Fruit fly (Drosophila melanogaster) whole organism, larva: Measurements from ENCODE around the gene CG13031.

Experiments used
- noc ChIP-seq: fragments of 200-800 bp; sonication (Bioruptor generic); optimal IDR thresholded peaks from 3 replicates; lab custom pipeline; 2019; ENCODE audit warnings: missing biosample characterization, mild to moderate bottlenecking, missing genetic modification characterization, moderate library complexity

CG13031 gene

dm6 chr3L:16709673-16710257, 14.9 kb upstream of the CG13031 start:
- TF ChIP-seq noc (tag; lab: Kevin White, UChicago) = no peak

dm6 chr3L:16710258-16711020, 14.2 kb upstream of the CG13031 start:
- peak; percentile 8 for TF ChIP-seq noc (tag; lab: Kevin White, UChicago)

- TF ChIP-seq noc (tag; lab: Kevin White, UChicago) = no peak
Observed at dm6 chr3L:16711430-16712228, 13.0 kb upstream of the CG13031 start, which contains the start of the genes CG43954, Lasp and Dab. TSS of gene CG43954 (minus strand) at chr3L:16711677. TSS of gene Lasp (minus strand) at chr3L:16711677. TSS of gene Dab (plus strand) at chr3L:16712126.

dm6 chr3L:16712371-16712770, 12.3 kb upstream of the CG13031 start:
- TF ChIP-seq noc (tag; lab: Kevin White, UChicago) = no peak

dm6 chr3L:16713446-16714192, 11.0 kb upstream of the CG13031 start:
- no peak for TF ChIP-seq noc (tag; lab: Kevin White, UChicago)

- peak; percentile 69 for TF ChIP-seq noc (tag; lab: Kevin White, UChicago)
Observed at dm6 chr3L:16714193-16714538, 10.5 kb upstream of the CG13031 start.

dm6 chr3L:16726069-16726591, 1.5 kb downstream of the CG13031 start, which contains the start of the genes CG13026 and PGRP-SB2:
TSS of gene CG13026 (minus strand) at chr3L:16726169.
TSS of gene PGRP-SB2 (plus strand) at chr3L:16726541.
- no peak for TF ChIP-seq noc (tag; lab: Kevin White, UChicago)

- peak; percentile 42 for TF ChIP-seq noc (tag; lab: Kevin White, UChicago)
Observed at dm6 chr3L:16727939-16728635, 3.4 kb downstream of the CG13031 start, which contains the start of gene PGRP-SB1. TSS of gene PGRP-SB1 (minus strand) at chr3L:16727989.

dm6 chr3L:16730645-16731044, 6.0 kb downstream of the CG13031 start, which contains the start of gene Dbp73D:
TSS of gene Dbp73D (minus strand) at chr3L:16730818.
- TF ChIP-seq noc (tag; lab: Kevin White, UChicago) = no peak

- no peak for TF ChIP-seq noc (tag; lab: Kevin White, UChicago)
Observed at dm6 chr3L:16733246-16733645, 8.6 kb downstream of the CG13031 start, which contains the start of gene CG9701. TSS of gene CG9701 (plus strand) at chr3L:16733546.

dm6 chr3L:16741660-16742059, 17.0 kb downstream of the CG13031 start:
- TF ChIP-seq noc (tag; lab: Kevin White, UChicago) = no peak

- no peak for TF ChIP-seq noc (tag; lab: Kevin White, UChicago)
Observed at dm6 chr3L:16743906-16744704, 19.4 kb downstream of the CG13031 start.
